Worm (Caenorhabditis elegans) whole organism, late embryonic: ENCODE results near the gene F53C3.7.
A peak's percentile ranks its signal among the peaks of the same experiment; 100 is the strongest.

ENCODE experiments used
- K09A11.1 ChIP-seq: sonication (generic microtip); optimal IDR thresholded peaks from 2 replicates; lab custom pipeline; 2017; ENCODE audit warnings: antibody characterized with exemption, mild to moderate bottlenecking, missing genetic modification characterization, missing compliant biosample characterization; ENCODE audit not compliant: insufficient read depth
- lin-11 ChIP-seq: fragments of 200-800 bp; sonication (Bioruptor generic); optimal IDR thresholded peaks from 2 replicates; lab custom pipeline; 2018; ENCODE audit warnings: mild to moderate bottlenecking, missing genetic modification characterization, missing compliant biosample characterization
- nfya-1 ChIP-seq: sonication (generic microtip); optimal IDR thresholded peaks from 2 replicates; lab custom pipeline; 2017; ENCODE audit warnings: missing genetic modification characterization, mild to moderate bottlenecking, missing compliant biosample characterization, antibody characterized with exemption, moderate library complexity
- pha-4 ChIP-seq: fragments of 150-350 bp; optimal IDR thresholded peaks from 2 replicates; lab custom pipeline; 2018; ENCODE audit warnings: missing biosample characterization, missing genetic modification reagents, missing genetic modification characterization

DNA sequence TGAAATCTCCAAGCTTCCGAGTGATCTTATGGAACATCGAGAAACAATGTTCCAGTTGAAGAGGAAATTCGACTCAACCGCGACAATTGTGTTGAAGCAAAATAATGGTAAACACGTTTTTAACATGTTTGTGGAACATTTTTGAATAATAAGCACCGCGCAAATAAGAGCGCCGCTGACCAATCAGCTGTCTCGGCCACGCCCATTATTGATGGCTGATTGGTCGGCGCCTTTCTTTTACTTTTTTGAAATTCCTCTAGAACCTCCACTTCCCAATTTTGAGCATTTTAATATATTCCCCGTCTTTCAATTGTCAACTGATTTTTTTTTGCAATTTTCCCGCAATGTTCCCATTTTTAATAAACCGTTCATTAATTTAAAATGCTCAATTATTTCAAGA, 13.3 kb downstream of the F53C3.7 start:
- TF ChIP-seq lin-11 (no peak), K09A11.1 (tag; lab: Kevin White, UChicago) (no peak), nfya-1 (peak; percentile 74), pha-4 (no peak)
